Fruit fly (Drosophila melanogaster) whole organism, embryonic: ENCODE measurements around the gene mRpS33.
A peak's percentile ranks its signal among the peaks of the same experiment; 100 is the strongest.

Experiments
- B-H1 ChIP-seq: fragments of 200-800 bp; sonication (Bioruptor generic); IDR thresholded peaks from 3 replicates; pipeline ENCODE4 v1.3.6; 2022; ENCODE audit warnings: missing biosample characterization, missing genetic modification characterization
- BtbVII ChIP-seq: fragments of 200-800 bp; sonication (Bioruptor generic); optimal IDR thresholded peaks from 3 replicates; lab custom pipeline; 2017; ENCODE audit warnings: missing biosample characterization, mild to moderate bottlenecking, missing genetic modification characterization
- CG1024 ChIP-seq: fragments of 200-800 bp; sonication (Bioruptor generic); IDR thresholded peaks from 2 replicates; pipeline ENCODE4 v1.3.6; 2022; ENCODE audit warnings: missing biosample characterization, missing genetic modification characterization
- CG10959 ChIP-seq: fragments of 200-800 bp; sonication (Bioruptor generic); IDR thresholded peaks from 2 replicates; pipeline ENCODE4 v1.3.6; 2022; ENCODE audit warnings: missing biosample characterization, missing genetic modification characterization
- CG11398 ChIP-seq: fragments of 200-800 bp; sonication (Bioruptor generic); optimal IDR thresholded peaks from 2 replicates; lab custom pipeline; 2016; ENCODE audit warnings: missing biosample characterization, missing genetic modification characterization
- CG11504 ChIP-seq: fragments of 200-800 bp; sonication (Bioruptor generic); optimal IDR thresholded peaks from 3 replicates; lab custom pipeline; 2019; ENCODE audit warnings: missing biosample characterization, mild to moderate bottlenecking, missing genetic modification characterization, moderate library complexity
- CG11696 ChIP-seq: fragments of 200-800 bp; sonication (Bioruptor generic); IDR thresholded peaks from 2 replicates; pipeline ENCODE4 v1.3.6; 2022; ENCODE audit warnings: missing biosample characterization, missing genetic modification characterization
- CG1233 ChIP-seq: fragments of 200-800 bp; sonication (Bioruptor generic); optimal IDR thresholded peaks from 4 replicates; lab custom pipeline; 2018; ENCODE audit warnings: missing biosample characterization, mild to moderate bottlenecking, missing genetic modification characterization
- CG12391 ChIP-seq: fragments of 200-800 bp; sonication (Bioruptor generic); optimal IDR thresholded peaks from 3 replicates; lab custom pipeline; 2018; ENCODE audit warnings: missing biosample characterization, mild to moderate bottlenecking, missing genetic modification characterization, moderate library complexity
- CG15479 ChIP-seq: fragments of 200-800 bp; sonication (Bioruptor generic); optimal IDR thresholded peaks from 3 replicates; lab custom pipeline; 2019; ENCODE audit warnings: missing biosample characterization, mild to moderate bottlenecking, missing genetic modification characterization, moderate library complexity
- CG1647 ChIP-seq: fragments of 200-800 bp; sonication (Bioruptor generic); optimal IDR thresholded peaks from 3 replicates; lab custom pipeline; 2016; ENCODE audit warnings: missing biosample characterization, missing genetic modification characterization
- CG17328 ChIP-seq: fragments of 200-800 bp; sonication (Bioruptor generic); IDR thresholded peaks from 2 replicates; pipeline ENCODE4 v1.3.6; 2022; ENCODE audit warnings: missing biosample characterization, missing genetic modification characterization
- CG17912 ChIP-seq: fragments of 200-800 bp; sonication (Bioruptor generic); optimal IDR thresholded peaks from 2 replicates; lab custom pipeline; 2018; ENCODE audit warnings: missing biosample characterization, mild to moderate bottlenecking, missing genetic modification characterization
- CG2875 ChIP-seq: fragments of 200-800 bp; sonication (Bioruptor generic); optimal IDR thresholded peaks from 2 replicates; lab custom pipeline; 2017; ENCODE audit warnings: missing biosample characterization, mild to moderate bottlenecking, missing genetic modification characterization, missing genetic modification reagents
- CG32532 ChIP-seq: fragments of 200-800 bp; sonication (Bioruptor generic); IDR thresholded peaks from 2 replicates; pipeline ENCODE4 v1.3.6; 2022; ENCODE audit warnings: missing biosample characterization, missing genetic modification characterization
- CG3407 ChIP-seq: fragments of 200-800 bp; sonication (Bioruptor generic); optimal IDR thresholded peaks from 2 replicates; lab custom pipeline; 2018; ENCODE audit warnings: missing biosample characterization, mild to moderate bottlenecking, missing genetic modification characterization
- CG3995 ChIP-seq: fragments of 200-800 bp; sonication (Bioruptor generic); optimal IDR thresholded peaks from 3 replicates; lab custom pipeline; 2016; ENCODE audit warnings: missing biosample characterization, missing genetic modification characterization
- CG42726 ChIP-seq: fragments of 200-800 bp; sonication (Bioruptor generic); IDR thresholded peaks from 2 replicates; pipeline ENCODE4 v1.3.6; 2022; ENCODE audit warnings: missing biosample characterization, missing genetic modification characterization; ENCODE audit not compliant: partially characterized antibody
- CG4617 ChIP-seq: fragments of 200-800 bp; sonication (Bioruptor generic); optimal IDR thresholded peaks from 3 replicates; lab custom pipeline; 2016; ENCODE audit warnings: missing biosample characterization, missing genetic modification characterization, borderline replicate concordance
- CG4820 ChIP-seq: fragments of 200-800 bp; sonication (Bioruptor generic); optimal IDR thresholded peaks from 3 replicates; lab custom pipeline; 2016; ENCODE audit warnings: missing biosample characterization, missing genetic modification characterization
- CG6791 ChIP-seq: fragments of 200-800 bp; sonication (Bioruptor generic); IDR thresholded peaks from 3 replicates; pipeline ENCODE4 v1.3.6; 2022; ENCODE audit warnings: missing biosample characterization, missing genetic modification characterization; ENCODE audit not compliant: partially characterized antibody
- CG7928 ChIP-seq: fragments of 200-800 bp; sonication (Bioruptor generic); optimal IDR thresholded peaks from 2 replicates; lab custom pipeline; 2017; ENCODE audit warnings: missing biosample characterization, mild to moderate bottlenecking, missing genetic modification characterization
- CG7963 ChIP-seq: fragments of 200-800 bp; sonication (Bioruptor generic); IDR thresholded peaks from 3 replicates; pipeline ENCODE4 v1.3.6; 2022; ENCODE audit warnings: missing biosample characterization, missing genetic modification characterization; ENCODE audit not compliant: partially characterized antibody
- D19A ChIP-seq: fragments of 200-800 bp; optimal IDR thresholded peaks from 3 replicates; lab custom pipeline; 2019; ENCODE audit warnings: missing biosample characterization, mild to moderate bottlenecking, missing genetic modification characterization, moderate library complexity
- D19B ChIP-seq: fragments of 200-800 bp; sonication (Bioruptor generic); optimal IDR thresholded peaks from 2 replicates; lab custom pipeline; 2017; ENCODE audit warnings: missing biosample characterization, mild to moderate bottlenecking, missing genetic modification characterization
- Dip3 ChIP-seq: fragments of 200-800 bp; sonication (Bioruptor generic); optimal IDR thresholded peaks from 3 replicates; lab custom pipeline; 2016; ENCODE audit warnings: missing biosample characterization, missing genetic modification characterization
- Med ChIP-seq: fragments of 200-800 bp; sonication (Bioruptor generic); peaks from one replicate; lab custom pipeline; 2016; ENCODE audit warnings: missing biosample characterization, missing genetic modification characterization, mild to moderate bottlenecking, inconsistent platforms, moderate library complexity
- Nf-YC ChIP-seq: fragments of 200-800 bp; optimal IDR thresholded peaks from 3 replicates; lab custom pipeline; 2019; ENCODE audit warnings: missing biosample characterization, mild to moderate bottlenecking, missing genetic modification characterization, moderate library complexity
- Optix ChIP-seq: fragments of 200-800 bp; sonication (Bioruptor generic); IDR thresholded peaks from 3 replicates; pipeline ENCODE4 v1.3.6; 2022; ENCODE audit warnings: missing biosample characterization, missing genetic modification characterization
- Rfx ChIP-seq: fragments of 200-800 bp; sonication (Bioruptor generic); IDR thresholded peaks from 2 replicates; pipeline ENCODE4 v1.3.6; 2022; ENCODE audit warnings: missing biosample characterization, missing genetic modification characterization
- Sry-β ChIP-seq: fragments of 200-800 bp; sonication (Bioruptor generic); optimal IDR thresholded peaks from 2 replicates; lab custom pipeline; 2018; ENCODE audit warnings: missing biosample characterization, mild to moderate bottlenecking, missing genetic modification characterization, moderate library complexity
- ato ChIP-seq: fragments of 200-800 bp; sonication (Bioruptor generic); IDR thresholded peaks from 2 replicates; pipeline ENCODE4 v1.3.6; 2022; ENCODE audit warnings: missing biosample characterization, missing genetic modification characterization; ENCODE audit not compliant: partially characterized antibody
- bbx ChIP-seq: fragments of 200-800 bp; sonication (Bioruptor generic); IDR thresholded peaks from 2 replicates; pipeline ENCODE4 v1.3.6; 2022; ENCODE audit warnings: missing biosample characterization, missing genetic modification characterization; ENCODE audit not compliant: partially characterized antibody
- crc ChIP-seq: fragments of 200-800 bp; sonication (Bioruptor generic); optimal IDR thresholded peaks from 2 replicates; lab custom pipeline; 2016; ENCODE audit warnings: missing biosample characterization, missing genetic modification characterization
- danr ChIP-seq: fragments of 200-800 bp; sonication (Bioruptor generic); IDR thresholded peaks from 2 replicates; pipeline ENCODE4 v1.3.6; 2022; ENCODE audit warnings: missing biosample characterization, missing genetic modification characterization
- dysf ChIP-seq: fragments of 200-800 bp; sonication (Bioruptor generic); IDR thresholded peaks from 3 replicates; pipeline ENCODE4 v1.3.6; 2022; ENCODE audit warnings: missing biosample characterization, missing genetic modification characterization
- fd102C ChIP-seq: fragments of 200-800 bp; sonication (Bioruptor generic); optimal IDR thresholded peaks from 2 replicates; lab custom pipeline; 2018; ENCODE audit warnings: missing biosample characterization, mild to moderate bottlenecking, missing genetic modification characterization, moderate library complexity
- gro ChIP-seq: fragments of 200-800 bp; sonication (Bioruptor generic); optimal IDR thresholded peaks from 2 replicates; lab custom pipeline; 2016; ENCODE audit warnings: missing biosample characterization, missing genetic modification characterization
- p53 ChIP-seq: fragments of 200-800 bp; sonication (Bioruptor generic); optimal IDR thresholded peaks from 2 replicates; lab custom pipeline; 2016; ENCODE audit warnings: missing biosample characterization, missing genetic modification characterization
- pho ChIP-seq: fragments of 200-800 bp; sonication (Bioruptor generic); optimal IDR thresholded peaks from 2 replicates; lab custom pipeline; 2016; ENCODE audit warnings: missing biosample characterization, missing genetic modification characterization
- pnt ChIP-seq: fragments of 200-800 bp; sonication (Bioruptor generic); optimal IDR thresholded peaks from 3 replicates; lab custom pipeline; 2016; ENCODE audit warnings: missing biosample characterization, missing genetic modification characterization
- ro ChIP-seq: fragments of 200-800 bp; sonication (Bioruptor generic); IDR thresholded peaks from 2 replicates; pipeline ENCODE4 v1.3.6; 2022; ENCODE audit warnings: missing biosample characterization, missing genetic modification characterization
- schlank ChIP-seq: fragments of 200-800 bp; sonication (Bioruptor generic); optimal IDR thresholded peaks from 2 replicates; lab custom pipeline; 2018; ENCODE audit warnings: missing biosample characterization, mild to moderate bottlenecking, missing genetic modification characterization
- slbo ChIP-seq: fragments of 200-800 bp; sonication (Bioruptor generic); IDR thresholded peaks from 2 replicates; pipeline ENCODE4 v1.3.6; 2022; ENCODE audit warnings: missing biosample characterization, missing genetic modification characterization
- slou ChIP-seq: fragments of 200-800 bp; sonication (Bioruptor generic); optimal IDR thresholded peaks from 3 replicates; lab custom pipeline; 2016; ENCODE audit warnings: missing biosample characterization, missing genetic modification characterization
- tgo ChIP-seq: fragments of 200-800 bp; sonication (Bioruptor generic); IDR thresholded peaks from 3 replicates; pipeline ENCODE4 v1.3.6; 2022; ENCODE audit warnings: missing biosample characterization, missing genetic modification characterization
- toy ChIP-seq: fragments of 200-800 bp; sonication (Bioruptor generic); IDR thresholded peaks from 2 replicates; pipeline ENCODE4 v1.3.6; 2022; ENCODE audit warnings: missing biosample characterization, missing genetic modification characterization
- tup ChIP-seq: fragments of 200-800 bp; sonication (Bioruptor generic); optimal IDR thresholded peaks from 2 replicates; lab custom pipeline; 2016; ENCODE audit warnings: missing biosample characterization, mild to moderate bottlenecking, missing genetic modification characterization, moderate library complexity
- vfl ChIP-seq: fragments of 200-800 bp; sonication (Bioruptor generic); optimal IDR thresholded peaks from 2 replicates; lab custom pipeline; 2016; ENCODE audit warnings: missing biosample characterization, missing genetic modification characterization

The mRpS33 gene

dm6 chr3R:16449187-16449973 is 13.0 kb upstream of the mRpS33 start (continued):
- TF ChIP-seq danr (GFP tag; lab: Robert Waterston, UW) (0 out of 2 replicates have a peak, but pooled peaks have one; percentile 65), BtbVII (GFP tag; lab: Kevin White, UChicago) (peak; percentile 64), CG11398 (GFP tag; lab: Kevin White, UChicago) (peak; percentile 81), CG4820 (peak; percentile 95), CG2875 (peak; percentile 93), tup (GFP tag; lab: Kevin White, UChicago) (peak; percentile 84), pho (GFP tag; lab: Kevin White, UChicago) (peak; percentile 61), CG32532 (GFP tag; lab: Robert Waterston, UW) (peak; percentile 90), CG3995 (peak; percentile 23), crc (peak; percentile 84), gro (GFP tag; lab: Kevin White, UChicago) (peak; percentile 74), fd102C (peak; percentile 26), CG4617 (GFP tag; lab: Kevin White, UChicago) (peak; percentile 67), ro (GFP tag; lab: Robert Waterston, UW) (peak; percentile 86), CG3407 (GFP tag; lab: Kevin White, UChicago) (peak; percentile 92), pnt (peak; percentile 96), Med (peak; percentile 99), D19B (GFP tag; lab: Kevin White, UChicago) (peak; percentile 61), Dip3 (GFP tag; lab: Kevin White, UChicago) (peak; percentile 78), CG10959 (GFP tag; lab: Robert Waterston, UW) (peak; percentile 98), CG1024 (GFP tag; lab: Robert Waterston, UW) (peak; percentile 94), Sry-β (GFP tag; lab: Kevin White, UChicago) (peak; percentile 60), vfl (peak; percentile 51), CG7963 (GFP tag; lab: Robert Waterston, UW) (peak; percentile 67), B-H1 (GFP tag; lab: Robert Waterston, UW) (peak; percentile 89), slou (GFP tag; lab: Kevin White, UChicago) (peak; percentile 43), Rfx (peak; percentile 90), CG12391 (tag; lab: Kevin White, UChicago) (peak; percentile 92), CG7928 (GFP tag; lab: Kevin White, UChicago) (peak; percentile 36), toy (peak; percentile 65; the same call in 1 of the 2 replicates), ato (GFP tag; lab: Robert Waterston, UW) (no peak), CG15479 (GFP tag; lab: Kevin White, UChicago) (peak; percentile 3), p53 (GFP tag; lab: Kevin White, UChicago) (peak; percentile 82), Nf-YC (tag; lab: Kevin White, UChicago) (peak; percentile 70), CG1647 (GFP tag; lab: Kevin White, UChicago) (peak; percentile 94), CG42726 (peak; percentile 60), CG11504 (tag; lab: Kevin White, UChicago) (peak; percentile 93), CG1233 (peak; percentile 90), schlank (tag; lab: Kevin White, UChicago) (peak; percentile 71), CG6791 (GFP tag; lab: Robert Waterston, UW) (peak; percentile 75), bbx (GFP tag; lab: Robert Waterston, UW) (peak; percentile 56), dysf (GFP tag; lab: Robert Waterston, UW) (peak; percentile 92), Optix (peak; percentile 94), D19A (tag; lab: Kevin White, UChicago) (peak; percentile 92), CG17328 (GFP tag; lab: Robert Waterston, UW) (peak; percentile 96), CG17912 (GFP tag; lab: Kevin White, UChicago) (peak; percentile 85), CG11696 (GFP tag; lab: Robert Waterston, UW) (peak; percentile 77), tgo (peak; percentile 92), slbo (GFP tag; lab: Robert Waterston, UW) (peak; percentile 93)
